Fruit fly (Drosophila melanogaster) whole organism, embryonic: ENCODE results near the gene CG32388.
A peak's percentile ranks its signal among the peaks of the same experiment; 100 is the strongest.

Experiments used
- Atf-2 ChIP-seq: fragments of 200-800 bp; sonication (Bioruptor generic); optimal IDR thresholded peaks from 2 replicates; lab custom pipeline; 2016; ENCODE audit warnings: missing biosample characterization, missing genetic modification characterization
- B-H1 ChIP-seq: fragments of 200-800 bp; sonication (Bioruptor generic); IDR thresholded peaks from 3 replicates; pipeline ENCODE4 v1.3.6; 2022; ENCODE audit warnings: missing biosample characterization, missing genetic modification characterization
- CG13123 ChIP-seq: fragments of 200-800 bp; sonication (Bioruptor generic); optimal IDR thresholded peaks from 2 replicates; lab custom pipeline; 2016; ENCODE audit warnings: missing biosample characterization, missing genetic modification characterization
- CG14667 ChIP-seq: fragments of 200-800 bp; sonication (Bioruptor generic); IDR thresholded peaks from 2 replicates; pipeline ENCODE4 v1.3.6; 2022; ENCODE audit warnings: missing biosample characterization, missing genetic modification characterization
- CG17802 ChIP-seq: fragments of 200-800 bp; sonication (Bioruptor generic); optimal IDR thresholded peaks from 2 replicates; lab custom pipeline; 2018; ENCODE audit warnings: missing biosample characterization, mild to moderate bottlenecking, missing genetic modification characterization, moderate library complexity
- CG17829 ChIP-seq: fragments of 200-800 bp; optimal IDR thresholded peaks from 2 replicates; lab custom pipeline; 2019; ENCODE audit warnings: missing biosample characterization, mild to moderate bottlenecking, missing genetic modification characterization, moderate library complexity
- CG18599 ChIP-seq: fragments of 200-800 bp; sonication (Bioruptor generic); optimal IDR thresholded peaks from 3 replicates; lab custom pipeline; 2017; ENCODE audit warnings: missing biosample characterization, missing genetic modification characterization, mild to moderate bottlenecking, moderate library complexity, missing genetic modification reagents
- CG2712 ChIP-seq: fragments of 200-800 bp; optimal IDR thresholded peaks from 3 replicates; lab custom pipeline; 2019; ENCODE audit warnings: missing biosample characterization, mild to moderate bottlenecking, missing genetic modification characterization, moderate library complexity
- CG31365 ChIP-seq: fragments of 200-800 bp; sonication (Bioruptor generic); optimal IDR thresholded peaks from 2 replicates; lab custom pipeline; 2018; ENCODE audit warnings: missing biosample characterization, mild to moderate bottlenecking, missing genetic modification characterization
- CG31441 ChIP-seq: fragments of 200-800 bp; sonication (Bioruptor generic); IDR thresholded peaks from 2 replicates; pipeline ENCODE4 v1.3.6; 2022; ENCODE audit warnings: missing biosample characterization, missing genetic modification characterization
- CG3838 ChIP-seq: fragments of 200-800 bp; sonication (Bioruptor generic); optimal IDR thresholded peaks from 3 replicates; lab custom pipeline; 2016; ENCODE audit warnings: missing biosample characterization, missing genetic modification characterization
- CG4617 ChIP-seq: fragments of 200-800 bp; sonication (Bioruptor generic); optimal IDR thresholded peaks from 3 replicates; lab custom pipeline; 2016; ENCODE audit warnings: missing biosample characterization, missing genetic modification characterization, borderline replicate concordance
- CG4730 ChIP-seq: fragments of 200-800 bp; sonication (Bioruptor generic); IDR thresholded peaks from 2 replicates; pipeline ENCODE4 v1.3.6; 2022; ENCODE audit warnings: missing biosample characterization, missing genetic modification characterization
- CG6854 ChIP-seq: fragments of 200-800 bp; sonication (Bioruptor generic); optimal IDR thresholded peaks from 3 replicates; lab custom pipeline; 2017; ENCODE audit warnings: missing biosample characterization, mild to moderate bottlenecking, missing genetic modification characterization
- CG7372 ChIP-seq: fragments of 200-800 bp; sonication (Bioruptor generic); IDR thresholded peaks from 2 replicates; pipeline ENCODE4 v1.3.6; 2022; ENCODE audit warnings: missing biosample characterization, missing genetic modification characterization
- CG7839 ChIP-seq: fragments of 200-800 bp; sonication (Bioruptor generic); optimal IDR thresholded peaks from 3 replicates; lab custom pipeline; 2018; ENCODE audit warnings: missing biosample characterization, mild to moderate bottlenecking, missing genetic modification characterization, moderate library complexity
- CG8944 ChIP-seq: fragments of 200-800 bp; sonication (Bioruptor generic); optimal IDR thresholded peaks from 3 replicates; lab custom pipeline; 2016; ENCODE audit warnings: missing biosample characterization, missing genetic modification characterization
- CG9215 ChIP-seq: fragments of 200-800 bp; sonication (Bioruptor generic); IDR thresholded peaks from 2 replicates; pipeline ENCODE4 v1.3.6; 2022; ENCODE audit warnings: missing biosample characterization, missing genetic modification characterization
- CG9876 ChIP-seq: fragments of 200-800 bp; sonication (Bioruptor generic); optimal IDR thresholded peaks from 2 replicates; lab custom pipeline; 2016; ENCODE audit warnings: missing biosample characterization, missing genetic modification characterization
- CG9932 ChIP-seq: fragments of 200-800 bp; sonication (Bioruptor generic); IDR thresholded peaks from 2 replicates; pipeline ENCODE4 v1.3.6; 2022; ENCODE audit warnings: missing biosample characterization, missing genetic modification characterization
- E2f1 ChIP-seq: fragments of 200-800 bp; sonication (Bioruptor generic); IDR thresholded peaks from 2 replicates; pipeline ENCODE4 v1.3.6; 2022; ENCODE audit warnings: missing biosample characterization, missing genetic modification characterization
- ERR ChIP-seq: fragments of 200-800 bp; sonication (Bioruptor generic); optimal IDR thresholded peaks from 2 replicates; lab custom pipeline; 2016; ENCODE audit warnings: missing biosample characterization, missing genetic modification characterization
- H15 ChIP-seq: fragments of 200-800 bp; sonication (Bioruptor generic); IDR thresholded peaks from 3 replicates; pipeline ENCODE4 v1.3.6; 2022; ENCODE audit warnings: missing biosample characterization, missing genetic modification characterization
- Hmr ChIP-seq: fragments of 200-800 bp; sonication (Bioruptor generic); optimal IDR thresholded peaks from 3 replicates; lab custom pipeline; 2017; ENCODE audit warnings: mild to moderate bottlenecking, missing biosample characterization, missing genetic modification reagents, missing genetic modification characterization
- Hr51 ChIP-seq, 2 experiments: fragments of 200-800 bp; sonication (Bioruptor generic); optimal IDR thresholded peaks; 2 replicates in 1 of 2; 3 replicates in 1 of 2; lab custom pipeline; 2016 to 2018; ENCODE audit warnings: missing biosample characterization in 2 of 2, missing genetic modification characterization in 2 of 2, mild to moderate bottlenecking in 1 of 2, moderate library complexity in 1 of 2
- Kr ChIP-seq: fragments of 200-800 bp; sonication (Bioruptor generic); optimal IDR thresholded peaks from 2 replicates; lab custom pipeline; 2017; ENCODE audit warnings: missing biosample characterization, mild to moderate bottlenecking, missing genetic modification characterization
- MESR4 ChIP-seq: fragments of 200-800 bp; sonication (Bioruptor generic); optimal IDR thresholded peaks from 2 replicates; lab custom pipeline; 2018; ENCODE audit warnings: missing biosample characterization, mild to moderate bottlenecking, missing genetic modification characterization, moderate library complexity
- Mes4 ChIP-seq: fragments of 200-800 bp; sonication (Bioruptor generic); optimal IDR thresholded peaks from 2 replicates; lab custom pipeline; 2016; ENCODE audit warnings: missing biosample characterization, missing genetic modification characterization
- Myb ChIP-seq: fragments of 200-800 bp; sonication (Bioruptor generic); optimal IDR thresholded peaks from 2 replicates; lab custom pipeline; 2016; ENCODE audit warnings: missing biosample characterization, missing genetic modification characterization
- Nf-YB ChIP-seq: fragments of 200-800 bp; sonication (Bioruptor generic); optimal IDR thresholded peaks from 3 replicates; lab custom pipeline; 2019; ENCODE audit warnings: missing biosample characterization, mild to moderate bottlenecking, missing genetic modification characterization, moderate library complexity
- Oaz ChIP-seq: fragments of 200-800 bp; sonication (Bioruptor generic); IDR thresholded peaks from 2 replicates; pipeline ENCODE4 v1.3.6; 2022; ENCODE audit warnings: missing biosample characterization, missing genetic modification characterization
- Rfx ChIP-seq: fragments of 200-800 bp; sonication (Bioruptor generic); IDR thresholded peaks from 2 replicates; pipeline ENCODE4 v1.3.6; 2022; ENCODE audit warnings: missing biosample characterization, missing genetic modification characterization
- ase ChIP-seq: fragments of 200-800 bp; sonication (Bioruptor generic); IDR thresholded peaks from 3 replicates; pipeline ENCODE4 v1.3.6; 2022; ENCODE audit warnings: missing biosample characterization, missing genetic modification characterization
- bcd ChIP-seq: fragments of 200-800 bp; sonication (Bioruptor generic); optimal IDR thresholded peaks from 2 replicates; lab custom pipeline; 2017; ENCODE audit warnings: missing biosample characterization, mild to moderate bottlenecking, missing genetic modification characterization
- cad ChIP-seq: fragments of >200 bp; optimal IDR thresholded peaks from 2 replicates; lab custom pipeline; 2017; ENCODE audit warnings: missing biosample characterization, missing genetic modification characterization
- chn ChIP-seq: fragments of 200-800 bp; sonication (Bioruptor generic); optimal IDR thresholded peaks from 2 replicates; lab custom pipeline; 2016; ENCODE audit warnings: missing biosample characterization, missing genetic modification characterization
- crc ChIP-seq: fragments of 200-800 bp; sonication (Bioruptor generic); optimal IDR thresholded peaks from 2 replicates; lab custom pipeline; 2016; ENCODE audit warnings: missing biosample characterization, missing genetic modification characterization
- crol ChIP-seq: fragments of 200-800 bp; sonication (Bioruptor generic); IDR thresholded peaks from 2 replicates; pipeline ENCODE4 v1.3.6; 2022; ENCODE audit warnings: missing biosample characterization, missing genetic modification characterization
- dysf ChIP-seq: fragments of 200-800 bp; sonication (Bioruptor generic); IDR thresholded peaks from 3 replicates; pipeline ENCODE4 v1.3.6; 2022; ENCODE audit warnings: missing biosample characterization, missing genetic modification characterization
- her ChIP-seq: fragments of 200-800 bp; sonication (Bioruptor generic); optimal IDR thresholded peaks from 2 replicates; lab custom pipeline; 2016; ENCODE audit warnings: missing biosample characterization, missing genetic modification characterization
- ken ChIP-seq: fragments of 200-800 bp; sonication (Bioruptor generic); IDR thresholded peaks from 3 replicates; pipeline ENCODE4 v1.3.6; 2022; ENCODE audit warnings: missing biosample characterization, missing genetic modification characterization
- lmd ChIP-seq: fragments of 200-800 bp; sonication (Bioruptor generic); IDR thresholded peaks from 2 replicates; pipeline ENCODE4 v1.3.6; 2022; ENCODE audit warnings: missing biosample characterization, missing genetic modification characterization
- pfk ChIP-seq: fragments of 200-800 bp; sonication (Bioruptor generic); optimal IDR thresholded peaks from 2 replicates; lab custom pipeline; 2018; ENCODE audit warnings: missing biosample characterization, mild to moderate bottlenecking, missing genetic modification characterization, moderate library complexity
- run ChIP-seq: fragments of 200-800 bp; sonication (Bioruptor generic); optimal IDR thresholded peaks from 3 replicates; lab custom pipeline; 2018; ENCODE audit warnings: missing biosample characterization, mild to moderate bottlenecking, missing genetic modification characterization
- sens ChIP-seq: fragments of 200-800 bp; sonication (Bioruptor generic); peaks from one replicate; lab custom pipeline; 2016; ENCODE audit warnings: missing biosample characterization, missing genetic modification characterization
- slou ChIP-seq: fragments of 200-800 bp; sonication (Bioruptor generic); optimal IDR thresholded peaks from 3 replicates; lab custom pipeline; 2016; ENCODE audit warnings: missing biosample characterization, missing genetic modification characterization
- slp2 ChIP-seq: fragments of 200-800 bp; sonication (Bioruptor generic); optimal IDR thresholded peaks from 2 replicates; lab custom pipeline; 2016; ENCODE audit warnings: missing biosample characterization, missing genetic modification characterization
- tll ChIP-seq, 2 experiments: fragments of 200-800 bp in 1 of 2; fragments of >200 bp in 1 of 2; sonication (Bioruptor generic) in 1 of 2; optimal IDR thresholded peaks; 2 replicates each; lab custom pipeline; 2017 to 2019; ENCODE audit warnings: missing biosample characterization in 2 of 2, missing genetic modification characterization in 2 of 2, mild to moderate bottlenecking in 1 of 2, moderate library complexity in 1 of 2
- trem ChIP-seq: fragments of 200-800 bp; optimal IDR thresholded peaks from 3 replicates; lab custom pipeline; 2019; ENCODE audit warnings: missing biosample characterization, mild to moderate bottlenecking, missing genetic modification characterization, moderate library complexity
- vfl ChIP-seq: fragments of 200-800 bp; sonication (Bioruptor generic); optimal IDR thresholded peaks from 2 replicates; lab custom pipeline; 2016; ENCODE audit warnings: missing biosample characterization, missing genetic modification characterization

The CG32388 gene

dm6 chr3L:6963792-6964487 is 20.4 kb downstream of the CG32388 start (continued):
- peak; percentile 73 for TF ChIP-seq ERR (GFP tag; lab: Kevin White, UChicago)
- peak; percentile 88 for TF ChIP-seq crol (GFP tag; lab: Robert Waterston, UW)
- TF ChIP-seq ase (GFP tag; lab: Robert Waterston, UW): peak; percentile 58; the same call in 2 of the 3 replicates
- TF ChIP-seq slou (GFP tag; lab: Kevin White, UChicago): peak; percentile 21
- TF ChIP-seq run (tag; lab: Kevin White, UChicago): peak; percentile 71
- TF ChIP-seq CG7839: peak; percentile 89
- peak; percentile 70 for TF ChIP-seq trem (tag; lab: Kevin White, UChicago)
- TF ChIP-seq pfk (GFP tag; lab: Kevin White, UChicago): no peak
- TF ChIP-seq CG17802 (tag; lab: Kevin White, UChicago): peak; percentile 49
- no peak for TF ChIP-seq tll (GFP tag; optimal IDR thresholded peaks at IDR 0.05; lab: Kevin White, UChicago)
- TF ChIP-seq Nf-YB: peak; percentile 38
- TF ChIP-seq CG9932 (GFP tag; lab: Robert Waterston, UW): peak; percentile 63
- TF ChIP-seq CG13123 (GFP tag; lab: Kevin White, UChicago): peak; percentile 69
- peak; percentile 89 for TF ChIP-seq CG2712
- peak; percentile 80 for TF ChIP-seq Hmr
- TF ChIP-seq slp2 (GFP tag; lab: Kevin White, UChicago): peak; percentile 83
- peak; percentile 42; the same call in 1 of the 3 replicates for TF ChIP-seq B-H1
- peak; percentile 75 for TF ChIP-seq crc (GFP tag; lab: Kevin White, UChicago)
- peak; percentile 56 for TF ChIP-seq vfl (GFP tag; lab: Kevin White, UChicago)
- TF ChIP-seq ken (GFP tag; lab: Robert Waterston, UW): 0 out of 3 replicates have a peak, but pooled peaks have one; percentile 20
- TF ChIP-seq CG4617 (GFP tag; lab: Kevin White, UChicago): peak; percentile 11
- TF ChIP-seq Hr51 (GFP tag; optimal IDR thresholded peaks at IDR 0.05; lab: Kevin White, UChicago): peak; percentile 52 to 87
- peak; percentile 58; the same call in 1 of the 2 replicates for TF ChIP-seq CG9215 (GFP tag; lab: Robert Waterston, UW)
- TF ChIP-seq chn: peak; percentile 75
- TF ChIP-seq CG7372 (GFP tag; lab: Robert Waterston, UW): peak; percentile 75
- TF ChIP-seq CG6854 (GFP tag; lab: Kevin White, UChicago): peak; percentile 58
- TF ChIP-seq CG3838 (GFP tag; lab: Kevin White, UChicago): peak; percentile 42
- peak; percentile 67 for TF ChIP-seq her (GFP tag; lab: Kevin White, UChicago)
- peak; percentile 1 for TF ChIP-seq MESR4
- peak; percentile 79 for TF ChIP-seq bcd
- peak; percentile 81 for TF ChIP-seq CG31441 (GFP tag; lab: Robert Waterston, UW)
- TF ChIP-seq dysf: peak; percentile 88
- peak; percentile 74 for TF ChIP-seq E2f1 (GFP tag; lab: Robert Waterston, UW)
- peak; percentile 87 for TF ChIP-seq CG18599 (GFP tag; lab: Kevin White, UChicago)
- TF ChIP-seq sens (GFP tag; lab: Kevin White, UChicago): peak; percentile 98
- TF ChIP-seq H15 (GFP tag; lab: Robert Waterston, UW): 0 out of 3 replicates have a peak, but pooled peaks have one; percentile 15
- TF ChIP-seq Atf-2 (GFP tag; lab: Kevin White, UChicago): peak; percentile 75
- peak; percentile 63 for TF ChIP-seq Myb (GFP tag; lab: Kevin White, UChicago)
- TF ChIP-seq Rfx (GFP tag; lab: Robert Waterston, UW): peak; percentile 78
- peak; percentile 81 for TF ChIP-seq lmd (GFP tag; lab: Robert Waterston, UW)
- TF ChIP-seq CG8944 (GFP tag; lab: Kevin White, UChicago): peak; percentile 79
- TF ChIP-seq Oaz: peak; percentile 47; the same call in 1 of the 2 replicates
- no peak for TF ChIP-seq Kr (GFP tag; lab: Kevin White, UChicago)
- TF ChIP-seq CG4730 (GFP tag; lab: Robert Waterston, UW): peak; percentile 51; the same call in 1 of the 2 replicates
- no peak for TF ChIP-seq cad (GFP tag; lab: Kevin White, UChicago)
- TF ChIP-seq CG14667 (GFP tag; lab: Robert Waterston, UW): peak; percentile 64
- TF ChIP-seq CG31365 (tag; lab: Kevin White, UChicago): peak; percentile 22
- peak; percentile 56 for TF ChIP-seq CG9876 (GFP tag; lab: Kevin White, UChicago)
- peak; percentile 82 for TF ChIP-seq CG17829 (tag; lab: Kevin White, UChicago)
- peak; percentile 84 for TF ChIP-seq Mes4 (GFP tag; lab: Kevin White, UChicago)
